Worm (Caenorhabditis elegans) whole organism, early embryonic: ENCODE measurements around the gene Y75B8A.63.

Source experiments
- B0310.2 ChIP-seq: sonication (generic microtip); optimal IDR thresholded peaks from 2 replicates; lab custom pipeline; 2016; ENCODE audit warnings: mild to moderate bottlenecking, missing genetic modification characterization, missing compliant biosample characterization
- F13C5.2 ChIP-seq: sonication (generic microtip); optimal IDR thresholded peaks from 2 replicates; lab custom pipeline; 2017; ENCODE audit warnings: mild to moderate bottlenecking, missing genetic modification characterization, inconsistent platforms, missing compliant biosample characterization
- aly-1 ChIP-seq: sonication (generic microtip); optimal IDR thresholded peaks from 2 replicates; lab custom pipeline; 2016; ENCODE audit warnings: missing genetic modification characterization, missing compliant biosample characterization
- ama-1 ChIP-seq: fragments of 150-350 bp; optimal IDR thresholded peaks from 2 replicates; lab custom pipeline; 2014
- ceh-13 ChIP-seq: fragments of 200-800 bp; sonication (Bioruptor generic); optimal IDR thresholded peaks from 2 replicates; lab custom pipeline; 2018; ENCODE audit warnings: mild to moderate bottlenecking, missing genetic modification characterization, missing compliant biosample characterization
- ceh-36 ChIP-seq: sonication (generic microtip); optimal IDR thresholded peaks from 2 replicates; lab custom pipeline; 2016; ENCODE audit warnings: missing genetic modification characterization, inconsistent platforms, missing compliant biosample characterization
- ets-7 ChIP-seq: sonication (generic microtip); optimal IDR thresholded peaks from 2 replicates; lab custom pipeline; 2016; ENCODE audit warnings: missing genotype, missing genetic modification characterization, missing compliant biosample characterization
- flt-1 ChIP-seq: fragments of 200-800 bp; sonication (Bioruptor generic); IDR thresholded peaks from 2 replicates; pipeline ENCODE4 v1.3.6; 2022; ENCODE audit warnings: missing genetic modification characterization, missing compliant biosample characterization
- hmbx-1 ChIP-seq: sonication (generic microtip); optimal IDR thresholded peaks from 2 replicates; lab custom pipeline; 2016; ENCODE audit warnings: mild to moderate bottlenecking, missing genetic modification characterization, missing compliant biosample characterization
- hmg-4 ChIP-seq: fragments of 200-800 bp; sonication (Bioruptor generic); optimal IDR thresholded peaks from 2 replicates; lab custom pipeline; 2018; ENCODE audit warnings: mild to moderate bottlenecking, missing genetic modification characterization, missing compliant biosample characterization
- hnd-1 ChIP-seq: sonication (generic microtip); optimal IDR thresholded peaks from 2 replicates; lab custom pipeline; 2016; ENCODE audit warnings: missing genetic modification characterization, missing compliant biosample characterization
- pes-1 ChIP-seq: fragments of 200-800 bp; sonication (Bioruptor generic); IDR thresholded peaks from 2 replicates; pipeline ENCODE4 v1.3.6; 2022; ENCODE audit warnings: missing genetic modification reagents, missing genetic modification characterization, missing compliant biosample characterization
- scrt-1 ChIP-seq: fragments of 200-800 bp; sonication (Bioruptor generic); IDR thresholded peaks from 2 replicates; pipeline ENCODE4 v1.3.6; 2022; ENCODE audit warnings: missing genetic modification characterization, missing compliant biosample characterization
- sea-1 ChIP-seq: fragments of 200-800 bp; sonication (Bioruptor generic); conservative IDR thresholded peaks from 2 replicates; pipeline ENCODE4 v1.3.6; 2022; ENCODE audit warnings: missing genetic modification characterization, missing compliant biosample characterization
- tbx-11 ChIP-seq: fragments of 200-800 bp; sonication (Bioruptor generic); IDR thresholded peaks from 2 replicates; pipeline ENCODE4 v1.3.6; 2022; ENCODE audit warnings: missing genetic modification characterization, missing compliant biosample characterization
- tbx-37 ChIP-seq: fragments of 200-800 bp; sonication (Bioruptor generic); conservative IDR thresholded peaks from 2 replicates; pipeline ENCODE4 v1.3.6; 2022; ENCODE audit warnings: missing genetic modification reagents, missing genetic modification characterization, missing compliant biosample characterization
- tra-4 ChIP-seq: sonication (generic microtip); optimal IDR thresholded peaks from 2 replicates; lab custom pipeline; 2017; ENCODE audit warnings: missing genetic modification characterization, missing compliant biosample characterization

Y75B8A.63 gene

DNA sequence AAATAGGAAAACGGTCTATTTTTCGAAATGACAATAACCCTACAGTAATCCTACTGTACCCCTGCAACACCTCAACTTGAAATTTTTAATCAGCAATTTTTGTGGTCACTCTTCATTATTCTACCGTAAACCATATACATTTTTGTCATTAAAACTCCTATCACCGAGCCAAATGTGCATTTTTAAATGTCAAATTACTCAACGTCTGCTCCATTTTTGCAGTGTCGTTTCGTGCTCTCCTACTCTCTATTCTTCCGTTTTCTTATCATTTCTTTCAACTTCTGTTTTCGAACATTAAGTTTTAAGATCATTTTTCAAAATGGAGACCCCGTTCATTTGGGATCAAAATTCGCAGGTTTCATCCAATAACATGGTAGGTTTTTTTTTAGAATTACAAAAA lies 20.3 kb upstream of the Y75B8A.63 start, which contains the start of gene pqn-92:
Gene pqn-92, plus strand, starts transcription at position 307 of the 400 bp plus-strand sequence.
- TF ChIP-seq scrt-1 (GFP tag; lab: Robert Waterston, UW) (no peak), flt-1 (no peak), tbx-37 (GFP tag; lab: Robert Waterston, UW) (no peak), F13C5.2 (tag; lab: Kevin White, UChicago) (no peak), hmbx-1 (no peak), ceh-36 (tag; lab: Kevin White, UChicago) (no peak), ceh-13 (GFP tag; lab: Kevin White, UChicago) (no peak), sea-1 (GFP tag; lab: Robert Waterston, UW) (no peak)

DNA sequence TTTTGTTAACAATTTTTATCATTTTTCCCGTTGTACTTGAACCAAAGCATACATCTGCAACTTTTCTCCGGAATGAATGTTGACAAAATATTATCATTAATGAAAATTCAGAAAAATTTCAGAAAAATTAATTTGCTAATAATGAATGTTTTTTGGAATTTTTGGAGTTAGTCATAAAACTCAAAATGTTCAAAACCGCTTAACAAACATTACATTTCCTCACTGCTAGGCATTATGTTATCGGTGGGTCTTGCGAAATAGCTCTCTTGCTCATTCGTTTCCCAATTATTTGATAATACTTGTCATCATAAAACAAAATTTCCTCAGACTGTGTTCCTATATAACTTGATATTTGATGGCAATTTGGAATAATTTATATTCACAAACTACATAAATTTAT lies 14.9 kb upstream of the Y75B8A.63 start, which contains the start of gene Y75B8A.39:
Gene Y75B8A.39, plus strand, starts transcription at position 301 of the 400 bp plus-strand sequence.
- TF ChIP-seq hmbx-1 (no peak), ets-7 (tag; lab: Kevin White, UChicago) (no peak), ama-1 (lab: Kevin White, UChicago) (no peak), hmg-4 (GFP tag; lab: Kevin White, UChicago) (no peak), pes-1 (GFP tag; lab: Robert Waterston, UW) (no peak), tra-4 (tag; lab: Kevin White, UChicago) (no peak), sea-1 (GFP tag; lab: Robert Waterston, UW) (no peak), tbx-37 (GFP tag; lab: Robert Waterston, UW) (no peak), ceh-13 (GFP tag; lab: Kevin White, UChicago) (no peak), flt-1 (no peak), F13C5.2 (tag; lab: Kevin White, UChicago) (no peak), B0310.2 (no peak), hnd-1 (tag; lab: Kevin White, UChicago) (no peak), aly-1 (tag; lab: Kevin White, UChicago) (no peak), tbx-11 (GFP tag; lab: Robert Waterston, UW) (no peak), scrt-1 (GFP tag; lab: Robert Waterston, UW) (no peak)

- TF ChIP-seq tbx-37 (GFP tag; lab: Robert Waterston, UW) (no peak), flt-1 (no peak), pes-1 (GFP tag; lab: Robert Waterston, UW) (no peak), ama-1 (lab: Kevin White, UChicago) (no peak), aly-1 (tag; lab: Kevin White, UChicago) (no peak), sea-1 (GFP tag; lab: Robert Waterston, UW) (no peak), ets-7 (tag; lab: Kevin White, UChicago) (no peak), hmbx-1 (no peak), ceh-13 (GFP tag; lab: Kevin White, UChicago) (no peak), hnd-1 (tag; lab: Kevin White, UChicago) (no peak), B0310.2 (no peak), hmg-4 (GFP tag; lab: Kevin White, UChicago) (no peak), F13C5.2 (tag; lab: Kevin White, UChicago) (no peak)
Measured at ce11 chrIII:12315179-12315578, 12.6 kb upstream of the Y75B8A.63 start, which contains the start of gene Y75B8A.37. Gene Y75B8A.37 (plus strand): TSS chrIII:12315479.

ce11 chrIII:12317492-12317891 lies 10.3 kb upstream of the Y75B8A.63 start:
- TF ChIP-seq hnd-1 (tag; lab: Kevin White, UChicago) (no peak), ets-7 (tag; lab: Kevin White, UChicago) (no peak), ceh-13 (GFP tag; lab: Kevin White, UChicago) (no peak), flt-1 (no peak)

ce11 chrIII:12318794-12319193 lies 9.0 kb upstream of the Y75B8A.63 start, which contains the start of gene Y75B8A.28:
Gene Y75B8A.28 (plus strand): TSS chrIII:12319089.
- no peak for TF ChIP-seq flt-1
- no peak for TF ChIP-seq aly-1 (tag; lab: Kevin White, UChicago)
- no peak for TF ChIP-seq F13C5.2 (tag; lab: Kevin White, UChicago)
- TF ChIP-seq pes-1 (GFP tag; lab: Robert Waterston, UW): no peak
- no peak for TF ChIP-seq B0310.2
- no peak for TF ChIP-seq tbx-11 (GFP tag; lab: Robert Waterston, UW)
- no peak for TF ChIP-seq ceh-36 (tag; lab: Kevin White, UChicago)

DNA sequence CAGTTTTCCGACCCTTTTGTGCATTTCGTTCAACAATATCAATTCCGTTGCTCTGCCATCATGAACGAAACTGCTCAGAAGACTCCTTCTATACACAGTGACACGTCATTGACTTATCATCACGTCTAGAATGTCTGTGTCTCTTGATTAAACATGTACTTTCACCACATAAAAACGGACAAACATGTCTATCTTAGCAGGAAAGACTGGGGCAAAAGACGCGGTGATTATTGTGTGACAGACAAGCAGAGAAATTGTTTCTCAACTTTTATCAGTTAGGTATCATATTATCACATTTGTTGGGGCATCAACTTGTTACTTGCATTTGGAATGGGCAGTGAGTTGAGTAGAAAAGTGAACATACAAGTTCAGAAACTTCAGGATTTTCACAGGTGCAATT lies 2.5 kb upstream of the Y75B8A.63 start:
- TF ChIP-seq hnd-1 (tag; lab: Kevin White, UChicago) (no peak), hmg-4 (GFP tag; lab: Kevin White, UChicago) (no peak), tbx-37 (GFP tag; lab: Robert Waterston, UW) (no peak), B0310.2 (no peak), ets-7 (tag; lab: Kevin White, UChicago) (no peak), aly-1 (tag; lab: Kevin White, UChicago) (no peak), sea-1 (GFP tag; lab: Robert Waterston, UW) (no peak), flt-1 (no peak), tra-4 (tag; lab: Kevin White, UChicago) (no peak), F13C5.2 (tag; lab: Kevin White, UChicago) (no peak), tbx-11 (GFP tag; lab: Robert Waterston, UW) (no peak), hmbx-1 (no peak), ama-1 (lab: Kevin White, UChicago) (no peak), pes-1 (GFP tag; lab: Robert Waterston, UW) (no peak), ceh-13 (GFP tag; lab: Kevin White, UChicago) (no peak), ceh-36 (tag; lab: Kevin White, UChicago) (no peak)

DNA sequence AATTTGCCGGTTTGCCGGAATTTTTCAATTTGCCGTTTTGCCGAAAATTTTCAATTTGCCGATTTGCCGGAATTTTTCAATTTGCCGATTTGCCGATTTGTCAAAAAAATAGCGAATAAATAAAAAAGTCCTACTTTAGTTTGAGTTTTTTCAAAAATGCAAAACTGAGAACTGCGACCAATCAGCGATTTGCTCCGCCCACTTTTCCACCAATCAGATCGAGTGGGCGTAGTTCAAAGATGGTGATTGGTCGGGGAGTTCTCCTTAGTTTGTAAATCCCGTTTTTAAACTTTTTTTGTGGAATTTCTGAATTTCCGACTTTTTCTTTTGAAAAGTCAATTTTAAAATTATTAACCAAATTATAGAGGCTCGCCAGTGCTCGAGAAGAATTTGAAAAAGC lies 3.6 kb downstream of the Y75B8A.63 start:
- no peak for TF ChIP-seq pes-1 (GFP tag; lab: Robert Waterston, UW)

DNA sequence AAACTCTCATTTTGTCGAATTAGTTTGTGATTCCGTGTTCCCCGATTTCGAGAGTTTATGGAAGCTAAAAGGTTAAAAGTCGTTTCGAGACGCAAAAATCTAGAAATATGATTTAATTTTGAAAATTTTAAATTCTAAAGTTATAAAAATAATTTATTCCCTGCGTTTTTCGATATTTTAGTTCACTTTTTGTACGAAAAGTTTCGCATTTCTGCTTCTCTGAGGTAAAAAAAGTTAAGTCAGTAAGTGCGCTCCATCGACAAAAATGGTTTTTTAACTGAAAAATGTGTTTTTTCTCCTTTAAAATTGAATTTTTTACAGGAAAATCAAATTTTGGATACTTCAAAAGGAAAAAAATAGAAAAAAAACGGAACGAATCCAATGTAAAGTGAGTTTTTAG lies 5.7 kb downstream of the Y75B8A.63 start, which contains the start of gene zip-1:
Gene zip-1, plus strand, starts transcription at position 301 of the 400 bp plus-strand sequence.
- TF ChIP-seq scrt-1 (GFP tag; lab: Robert Waterston, UW) (no peak), ceh-13 (GFP tag; lab: Kevin White, UChicago) (no peak), F13C5.2 (tag; lab: Kevin White, UChicago) (no peak), hnd-1 (tag; lab: Kevin White, UChicago) (no peak), tbx-37 (GFP tag; lab: Robert Waterston, UW) (no peak), tbx-11 (GFP tag; lab: Robert Waterston, UW) (no peak)
